Fruit fly (Drosophila melanogaster) whole organism: Measurements from ENCODE around the gene TwdlH.

ENCODE experiments used
- CG8478 ChIP-seq: fragments of >200 bp; optimal IDR thresholded peaks from 2 replicates; lab custom pipeline; 2018; ENCODE audit warnings: inconsistent platforms
- EcR ChIP-seq, 2 experiments: fragments of >200 bp; optimal IDR thresholded peaks; 2 replicates each; lab custom pipeline; 2017; ENCODE audit warnings: missing biosample characterization in 2 of 2, missing genetic modification characterization in 2 of 2, missing genetic modification reagents in 2 of 2
- psq ChIP-seq: fragments of >200 bp; optimal IDR thresholded peaks from 2 replicates; lab custom pipeline; 2017
- usp ChIP-seq: fragments of >200 bp; optimal IDR thresholded peaks from 2 replicates; lab custom pipeline; 2017; ENCODE audit warnings: missing biosample characterization, missing genetic modification characterization, mixed read lengths

dm6 chr3R:26615428-26615827, 18.1 kb upstream of the TwdlH start:
- TF ChIP-seq psq (lab: Kevin White, UChicago): no peak
- TF ChIP-seq usp (GFP tag; lab: Kevin White, UChicago): no peak
- TF ChIP-seq CG8478 (lab: Kevin White, UChicago): no peak
- TF ChIP-seq EcR (GFP tag; optimal IDR thresholded peaks at IDR 0.05; lab: Kevin White, UChicago): no peak
